Fruit fly (Drosophila melanogaster) whole organism, prepupa: ENCODE measurements around the gene CG13615.

Source experiments
- CG11294 ChIP-seq: fragments of 200-800 bp; sonication (Bioruptor generic); IDR thresholded peaks from 2 replicates; pipeline ENCODE4 v1.3.6; 2022; ENCODE audit warnings: missing biosample characterization, missing genetic modification characterization
- CG11902 ChIP-seq: fragments of 200-800 bp; sonication (Bioruptor generic); optimal IDR thresholded peaks from 3 replicates; lab custom pipeline; 2016; ENCODE audit warnings: missing biosample characterization, missing genetic modification characterization
- CG32006 ChIP-seq: fragments of 200-800 bp; sonication (Bioruptor generic); optimal IDR thresholded peaks from 3 replicates; lab custom pipeline; 2017; ENCODE audit warnings: missing biosample characterization, mild to moderate bottlenecking, missing genetic modification characterization
- CG6276 ChIP-seq: fragments of 200-800 bp; sonication (Bioruptor generic); optimal IDR thresholded peaks from 2 replicates; lab custom pipeline; 2017; ENCODE audit warnings: missing biosample characterization, mild to moderate bottlenecking, missing genetic modification characterization
- CG6808 ChIP-seq: fragments of 200-800 bp; sonication (Bioruptor generic); optimal IDR thresholded peaks from 3 replicates; lab custom pipeline; 2017; ENCODE audit warnings: missing biosample characterization, missing genetic modification characterization, mild to moderate bottlenecking, moderate library complexity, missing genetic modification reagents
- esn ChIP-seq: fragments of 200-800 bp; sonication (Bioruptor generic); optimal IDR thresholded peaks from 2 replicates; lab custom pipeline; 2016; ENCODE audit warnings: missing biosample characterization, mild to moderate bottlenecking, missing genetic modification characterization, moderate library complexity
- topi ChIP-seq: fragments of 200-800 bp; sonication (Bioruptor generic); optimal IDR thresholded peaks from 3 replicates; lab custom pipeline; 2016; ENCODE audit warnings: missing biosample characterization, missing genetic modification characterization

dm6 chr3R:24390239-24390638 is at the start of gene CG13615, which contains the start of gene CG5768:
- no peak for TF ChIP-seq CG6276 (GFP tag; lab: Kevin White, UChicago)
- no peak for TF ChIP-seq topi (GFP tag; lab: Kevin White, UChicago)
- TF ChIP-seq CG6808 (GFP tag; lab: Kevin White, UChicago): no peak
- TF ChIP-seq esn (GFP tag; lab: Kevin White, UChicago): no peak
- no peak for TF ChIP-seq CG11902 (GFP tag; lab: Kevin White, UChicago)
- TF ChIP-seq CG11294: no peak
- TF ChIP-seq CG32006 (GFP tag; lab: Kevin White, UChicago): no peak
